Fruit fly (Drosophila melanogaster): Measurements from ENCODE around the gene Srp54k.

Gene Srp54k

DNA sequence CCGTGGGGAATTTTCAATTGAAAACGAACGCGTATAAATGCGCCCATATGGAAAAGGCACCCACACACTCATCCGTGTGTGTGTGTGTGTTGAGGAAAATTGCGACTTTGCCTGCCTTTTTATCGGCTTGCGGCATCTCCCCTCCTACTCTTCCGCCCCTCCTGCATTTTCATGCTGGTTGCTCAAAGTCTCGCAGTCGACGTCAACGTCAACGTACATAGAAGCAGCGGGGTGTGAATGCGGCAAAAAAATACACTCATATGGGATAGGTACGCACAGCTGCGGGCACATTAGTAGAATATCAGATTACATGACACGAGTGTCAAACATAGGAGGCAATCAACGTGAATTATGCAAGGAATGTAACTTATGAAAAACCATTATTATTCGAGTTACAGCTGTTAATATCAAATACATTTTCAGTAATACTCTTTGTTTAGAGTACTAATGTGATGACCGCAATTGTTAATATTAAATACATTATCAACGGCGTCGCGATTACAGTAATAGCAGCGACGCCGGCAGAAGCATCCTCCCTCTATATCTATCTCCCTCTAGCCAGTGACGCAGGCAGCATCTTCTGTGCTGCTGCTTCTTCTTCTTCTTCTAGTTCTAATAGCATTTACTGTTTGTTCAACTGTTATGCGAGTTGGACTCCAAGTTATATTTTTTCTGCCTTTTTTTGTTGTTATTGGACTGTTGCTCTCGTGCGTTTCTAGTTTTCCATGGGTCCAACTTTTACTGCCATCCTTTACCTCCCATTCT lies 34.5 kb downstream of the Srp54k start (continued):
- TF ChIP-seq CG17361 (GFP tag; IDR thresholded peaks at IDR 0.05) (peak; percentile 87), TFAM (GFP tag; optimal IDR thresholded peaks at IDR 0.05) (peak; percentile 68), Hmx (GFP tag; optimal IDR thresholded peaks at IDR 0.05) (peak; percentile 46), CG15514 (GFP tag; optimal IDR thresholded peaks at IDR 0.05) (peak; percentile 77), Atf3 (GFP tag; optimal IDR thresholded peaks at IDR 0.05) (peak; percentile 82), ci (GFP tag; IDR thresholded peaks at IDR 0.05) (peak; percentile 95), CG13287 (GFP tag; IDR thresholded peaks at IDR 0.05; ENCODE audit: partially characterized antibody) (no peak), CG8944 (GFP tag; optimal IDR thresholded peaks at IDR 0.05) (peak; percentile 90), zf30C (GFP tag; optimal IDR thresholded peaks at IDR 0.05) (no peak), CG12659 (GFP tag; optimal IDR thresholded peaks at IDR 0.05) (peak; percentile 83), crp (GFP tag; optimal IDR thresholded peaks at IDR 0.05) (peak in 1 of 2 experiments; percentile 46), Fer3 (tag; optimal IDR thresholded peaks at IDR 0.05) (peak; percentile 79), CG3838 (GFP tag; optimal IDR thresholded peaks at IDR 0.05) (peak; percentile 36), CG6683 (GFP tag; optimal IDR thresholded peaks at IDR 0.05) (peak; percentile 74), sob (GFP tag; IDR thresholded peaks at IDR 0.05) (peak; percentile 86), CG7987 (GFP tag; optimal IDR thresholded peaks at IDR 0.05) (peak; percentile 63), schlank (tag; optimal IDR thresholded peaks at IDR 0.05) (peak; percentile 65), CG7928 (GFP tag; optimal IDR thresholded peaks at IDR 0.05) (peak; percentile 51), CrebB (tag; optimal IDR thresholded peaks at IDR 0.05) (peak; percentile 84), wdn (GFP tag; IDR thresholded peaks at IDR 0.05) (peak; percentile 71), Opbp (GFP tag; IDR thresholded peaks at IDR 0.05; ENCODE audit: partially characterized antibody) (no peak), CG9817 (tag; optimal IDR thresholded peaks at IDR 0.05) (peak; percentile 76), CG15479 (GFP tag; optimal IDR thresholded peaks at IDR 0.05) (peak; percentile 87), CG2202 (tag; optimal IDR thresholded peaks at IDR 0.05) (peak; percentile 86), amos (GFP tag; IDR thresholded peaks at IDR 0.05; ENCODE audit: partially characterized antibody) (no peak), btn (GFP tag; optimal IDR thresholded peaks at IDR 0.05) (peak; percentile 76), CG11398 (GFP tag; optimal IDR thresholded peaks at IDR 0.05) (peak; percentile 83), CG12219 (GFP tag; optimal IDR thresholded peaks at IDR 0.05) (peak; percentile 91), luna (GFP tag; optimal IDR thresholded peaks at IDR 0.05) (peak; percentile 57), stc (GFP tag; IDR thresholded peaks at IDR 0.05) (peak; percentile 90), run (tag; optimal IDR thresholded peaks at IDR 0.05) (peak; percentile 85), MBD-R2 (GFP tag; IDR thresholded peaks at IDR 0.05) (peak; percentile 64; the same call in 1 of the 2 replicates), Fer1 (GFP tag; optimal IDR thresholded peaks at IDR 0.05) (peak; percentile 90), CG10147 (GFP tag; optimal IDR thresholded peaks at IDR 0.05) (peak; percentile 84), caup (GFP tag; optimal IDR thresholded peaks at IDR 0.05; ENCODE audit: severe bottlenecking) (peak; percentile 86), Spps (tag; optimal IDR thresholded peaks at IDR 0.05) (peak; percentile 84), rib (GFP tag; IDR thresholded peaks at IDR 0.05) (0 out of 2 replicates have a peak, but pooled peaks have one; percentile 14), bbx (GFP tag; IDR thresholded peaks at IDR 0.05; ENCODE audit: partially characterized antibody) (no peak), Sry-δ (GFP tag; optimal IDR thresholded peaks at IDR 0.05) (peak; percentile 21), jing (GFP tag; optimal IDR thresholded peaks at IDR 0.05) (peak; percentile 90), vnd (GFP tag; IDR thresholded peaks at IDR 0.05; ENCODE audit: partially characterized antibody) (no peak), gro (GFP tag; optimal IDR thresholded peaks at IDR 0.05) (peak; percentile 64), ato (GFP tag; IDR thresholded peaks at IDR 0.05; ENCODE audit: partially characterized antibody) (no peak), CG2116 (GFP tag; optimal IDR thresholded peaks at IDR 0.05) (peak; percentile 39), corto (GFP tag; optimal IDR thresholded peaks at IDR 0.05) (peak; percentile 26), CG17328 (GFP tag; IDR thresholded peaks at IDR 0.05) (peak; percentile 95), pros (GFP tag; optimal IDR thresholded peaks at IDR 0.05) (peak; percentile 82), CG11247 (GFP tag; IDR thresholded peaks at IDR 0.05) (peak; percentile 79)

Data from whole organism, embryonic.